Comparison of ENCODE assay signal across 5 fruit fly cellular contexts in the genomic region with DNA sequence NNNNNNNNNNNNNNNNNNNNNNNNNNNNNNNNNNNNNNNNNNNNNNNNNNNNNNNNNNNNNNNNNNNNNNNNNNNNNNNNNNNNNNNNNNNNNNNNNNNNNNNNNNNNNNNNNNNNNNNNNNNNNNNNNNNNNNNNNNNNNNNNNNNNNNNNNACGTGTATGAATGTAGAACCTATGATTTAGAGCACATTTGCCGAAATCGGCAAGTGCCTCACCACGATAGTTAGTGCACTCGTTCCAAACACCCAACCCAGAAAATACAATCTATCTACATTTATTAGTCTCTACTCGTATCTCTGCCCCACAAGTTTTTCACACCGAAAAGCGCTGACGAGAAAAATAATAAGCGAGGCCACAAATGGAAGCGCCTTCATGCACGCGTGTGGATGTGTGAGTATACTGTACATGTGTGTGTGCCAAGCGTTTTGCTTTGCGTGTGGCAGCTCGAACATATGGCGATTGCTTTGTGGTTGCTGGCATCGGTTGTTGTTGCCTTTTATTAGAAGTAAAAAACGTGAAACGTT.
TF ChIP-seq lines count a peak whose summit lies in the region.

No protein-coding gene starts in this region.

- TF ChIP-seq CTCF in whole organism, embryonic (GFP tag; optimal IDR thresholded peaks at IDR 0.05; lab: Kevin White, UChicago) = no peak

TF ChIP-seq in Kc167, 6 proteins besides CTCF, POLR2A, EP300 and RAD21:
- peak; percentile 11 for TF ChIP-seq psq (optimal IDR thresholded peaks at IDR 0.05; lab: Kevin White, UChicago)
- no peak for TF ChIP-seq Sin3A (optimal IDR thresholded peaks at IDR 0.05; lab: Kevin White, UChicago)
TF ChIP-seq in Kc167: peak in this region for 1.

TF ChIP-seq in whole organism, adult, 20 proteins besides CTCF, POLR2A, EP300 and RAD21:
- TF ChIP-seq tj (GFP tag; optimal IDR thresholded peaks at IDR 0.05; lab: Kevin White, UChicago) (peak; percentile 72), kay (GFP tag; lab: Kevin White, UChicago; ENCODE audit: borderline replicate concordance) (peak; percentile 85), CG12768 (GFP tag; optimal IDR thresholded peaks at IDR 0.05; lab: Kevin White, UChicago) (no peak), CG7101 (tag; optimal IDR thresholded peaks at IDR 0.05; lab: Kevin White, UChicago) (no peak), bab1 (GFP tag; optimal IDR thresholded peaks at IDR 0.05; lab: Kevin White, UChicago) (no peak), pad (GFP tag; optimal IDR thresholded peaks at IDR 0.05; lab: Kevin White, UChicago) (no peak), CG11617 (GFP tag; optimal IDR thresholded peaks at IDR 0.05; lab: Kevin White, UChicago) (no peak), CG7045 (GFP tag; optimal IDR thresholded peaks at IDR 0.05; lab: Kevin White, UChicago) (no peak), CG1620 (GFP tag; optimal IDR thresholded peaks at IDR 0.05; lab: Kevin White, UChicago) (no peak)

TF ChIP-seq in whole organism, embryonic, 481 proteins besides CTCF, POLR2A, EP300 and RAD21 (continues in another document):
- TF ChIP-seq zfh2 (GFP tag; optimal IDR thresholded peaks at IDR 0.05; lab: Kevin White, UChicago) = no peak
- peak in 1 of 2 experiments; percentile 12 for TF ChIP-seq bsh (GFP tag; optimal IDR thresholded peaks at IDR 0.05; lab: Kevin White, UChicago)
- no peak for TF ChIP-seq sima (GFP tag; optimal IDR thresholded peaks at IDR 0.05; lab: Kevin White, UChicago)
- TF ChIP-seq CG11085 (GFP tag; IDR thresholded peaks at IDR 0.05; lab: Robert Waterston, UW) = no peak
- TF ChIP-seq D (optimal IDR thresholded peaks at IDR 0.05; lab: Kevin White, UChicago) = no peak
- TF ChIP-seq D (GFP tag; optimal IDR thresholded peaks at IDR 0.05; lab: Kevin White, UChicago) = no peak
- peak; percentile 92; the same call in 3 of the 4 replicates for TF ChIP-seq chinmo (GFP tag; IDR thresholded peaks at IDR 0.05; lab: Robert Waterston, UW; ENCODE audit: partially characterized antibody)
- TF ChIP-seq CG17829 (tag; optimal IDR thresholded peaks at IDR 0.05; lab: Kevin White, UChicago) = no peak
- no peak for TF ChIP-seq oc (tag; optimal IDR thresholded peaks at IDR 0.05; lab: Kevin White, UChicago)
- no peak for TF ChIP-seq CG13296 (GFP tag; optimal IDR thresholded peaks at IDR 0.05; lab: Kevin White, UChicago)
- TF ChIP-seq CG30431 (GFP tag; optimal IDR thresholded peaks at IDR 0.05; lab: Kevin White, UChicago) = no peak
- no peak for TF ChIP-seq bbx (GFP tag; IDR thresholded peaks at IDR 0.05; lab: Robert Waterston, UW; ENCODE audit: partially characterized antibody)
- no peak for TF ChIP-seq Fer1 (GFP tag; optimal IDR thresholded peaks at IDR 0.05; lab: Kevin White, UChicago)
- no peak for TF ChIP-seq cad (GFP tag; optimal IDR thresholded peaks at IDR 0.05; lab: Kevin White, UChicago)
- TF ChIP-seq GATAe (GFP tag; conservative IDR thresholded peaks at IDR 0.05; lab: Robert Waterston, UW) = peak; percentile 47
- TF ChIP-seq CG7556 (GFP tag; optimal IDR thresholded peaks at IDR 0.05; lab: Kevin White, UChicago) = no peak
- TF ChIP-seq Ada2b (GFP tag; IDR thresholded peaks at IDR 0.05; lab: Robert Waterston, UW) = no peak
- no peak for TF ChIP-seq Pdp1 (GFP tag; optimal IDR thresholded peaks at IDR 0.05; lab: Kevin White, UChicago)
- TF ChIP-seq ewg (GFP tag; optimal IDR thresholded peaks at IDR 0.05; lab: Kevin White, UChicago) = no peak
- no peak for TF ChIP-seq ro (GFP tag; IDR thresholded peaks at IDR 0.05; lab: Robert Waterston, UW)
- no peak for TF ChIP-seq CG7745 (tag; optimal IDR thresholded peaks at IDR 0.05; lab: Kevin White, UChicago)
- no peak for TF ChIP-seq CG3995 (GFP tag; optimal IDR thresholded peaks at IDR 0.05; lab: Kevin White, UChicago)
- no peak for TF ChIP-seq onecut (GFP tag; IDR thresholded peaks at IDR 0.05; lab: Robert Waterston, UW)
- no peak for TF ChIP-seq toy (GFP tag; IDR thresholded peaks at IDR 0.05; lab: Robert Waterston, UW)
- peak; percentile 14 for TF ChIP-seq slbo (GFP tag; IDR thresholded peaks at IDR 0.05; lab: Robert Waterston, UW)
- TF ChIP-seq tio (GFP tag; optimal IDR thresholded peaks at IDR 0.05; lab: Kevin White, UChicago) = no peak

TF ChIP-seq in whole organism, prepupa, 60 proteins besides CTCF, POLR2A, EP300 and RAD21 (continues in another document):
- TF ChIP-seq CG7368 (GFP tag; optimal IDR thresholded peaks at IDR 0.05; lab: Kevin White, UChicago) (no peak), CG3032 (tag; optimal IDR thresholded peaks at IDR 0.05; lab: Kevin White, UChicago) (no peak), Lpt (GFP tag; optimal IDR thresholded peaks at IDR 0.05; lab: Kevin White, UChicago) (no peak), acj6 (GFP tag; optimal IDR thresholded peaks at IDR 0.05; lab: Kevin White, UChicago) (no peak), CG16779 (tag; optimal IDR thresholded peaks at IDR 0.05; lab: Kevin White, UChicago) (peak; percentile 1), CG32006 (GFP tag; optimal IDR thresholded peaks at IDR 0.05; lab: Kevin White, UChicago) (no peak), CG3919 (GFP tag; optimal IDR thresholded peaks at IDR 0.05; lab: Kevin White, UChicago) (no peak), fd85E (GFP tag; optimal IDR thresholded peaks at IDR 0.05; lab: Kevin White, UChicago) (no peak), CG31627 (GFP tag; optimal IDR thresholded peaks at IDR 0.05; lab: Kevin White, UChicago) (no peak), CG11902 (GFP tag; optimal IDR thresholded peaks at IDR 0.05; lab: Kevin White, UChicago) (no peak), dac (GFP tag; optimal IDR thresholded peaks at IDR 0.05; lab: Kevin White, UChicago) (no peak), CG11294 (GFP tag; IDR thresholded peaks at IDR 0.05; lab: Robert Waterston, UW) (no peak), Sox102F (GFP tag; optimal IDR thresholded peaks at IDR 0.05; lab: Kevin White, UChicago) (no peak), Ets96B (tag; optimal IDR thresholded peaks at IDR 0.05; lab: Kevin White, UChicago) (no peak), CG11762 (GFP tag; optimal IDR thresholded peaks at IDR 0.05; lab: Kevin White, UChicago; ENCODE audit: insufficient read depth) (no peak), eg (GFP tag; IDR thresholded peaks at IDR 0.05; lab: Robert Waterston, UW) (no peak), Gug (GFP tag; IDR thresholded peaks at IDR 0.05; lab: Robert Waterston, UW) (no peak), Hr4 (GFP tag; optimal IDR thresholded peaks at IDR 0.05; lab: Kevin White, UChicago) (peak; percentile 11), Blimp-1 (GFP tag; optimal IDR thresholded peaks at IDR 0.05; lab: Kevin White, UChicago) (no peak), Eip78C (GFP tag; lab: Kevin White, UChicago) (peak; percentile 64), CG10631 (GFP tag; optimal IDR thresholded peaks at IDR 0.05; lab: Kevin White, UChicago) (no peak), CG6792 (GFP tag; optimal IDR thresholded peaks at IDR 0.05; lab: Kevin White, UChicago) (no peak), ss (GFP tag; optimal IDR thresholded peaks at IDR 0.05; lab: Kevin White, UChicago) (peak in 1 of 2 experiments; percentile 24), svp (GFP tag; lab: Kevin White, UChicago) (no peak), CG6163 (GFP tag; IDR thresholded peaks at IDR 0.05; lab: Robert Waterston, UW) (no peak), CG9139 (GFP tag; optimal IDR thresholded peaks at IDR 0.05; lab: Kevin White, UChicago) (no peak), fkh (GFP tag; optimal IDR thresholded peaks at IDR 0.05; lab: Kevin White, UChicago) (no peak), lz (GFP tag; optimal IDR thresholded peaks at IDR 0.05; lab: Kevin White, UChicago) (no peak)

TF ChIP-seq in whole organism, pupa, 21 proteins besides CTCF, POLR2A, EP300 and RAD21:
- TF ChIP-seq CG10348 (GFP tag; IDR thresholded peaks at IDR 0.05; lab: Robert Waterston, UW) = no peak
- TF ChIP-seq fd96Ca (GFP tag; IDR thresholded peaks at IDR 0.05; lab: Robert Waterston, UW) = 0 out of 3 replicates have a peak, but pooled peaks have one; percentile 20
